Fruit fly (Drosophila melanogaster): ENCODE measurements around the gene alph.

alph gene

DNA sequence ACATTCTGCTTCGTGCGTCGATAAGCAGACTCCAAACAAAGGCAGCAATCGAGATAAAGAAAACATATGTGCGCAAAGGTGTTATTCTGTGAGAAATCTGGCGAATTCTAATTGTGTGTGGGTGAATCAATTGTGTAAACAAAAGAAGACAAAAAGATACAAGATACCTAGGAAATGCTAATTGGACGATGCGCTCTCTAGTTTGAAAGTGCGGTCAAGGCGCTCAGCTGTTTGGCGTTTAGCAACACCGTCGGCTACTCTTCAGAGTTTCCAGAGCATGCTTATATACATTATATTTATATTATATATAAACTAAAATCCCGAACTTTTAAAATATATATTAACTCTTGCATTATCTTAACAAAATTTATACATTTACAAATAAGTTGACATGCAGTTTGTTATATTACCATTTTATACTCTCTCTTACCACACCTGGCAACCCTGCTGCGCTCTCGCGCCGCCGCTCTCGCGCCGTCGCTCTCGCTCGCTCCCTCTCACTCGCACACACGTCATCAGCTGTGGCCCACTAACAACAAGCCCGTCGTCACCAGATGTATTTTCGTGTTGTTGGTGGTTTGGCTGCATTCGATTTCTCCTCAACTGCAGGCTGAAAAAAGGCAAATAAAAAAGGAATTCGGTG is 27.0 kb downstream of the alph start, which contains the start of gene CG1907 (continued):
- TF ChIP-seq CG6808 (GFP tag; optimal IDR thresholded peaks at IDR 0.05) (peak; percentile 95), spab (GFP tag; optimal IDR thresholded peaks at IDR 0.05) (peak; percentile 95), Sox102F (GFP tag; optimal IDR thresholded peaks at IDR 0.05) (peak; percentile 93), Gug (GFP tag; IDR thresholded peaks at IDR 0.05) (peak; percentile 98), OdsH (GFP tag; optimal IDR thresholded peaks at IDR 0.05) (peak; percentile 97), Met (GFP tag; optimal IDR thresholded peaks at IDR 0.05) (peak; percentile 93), Ets21C (GFP tag; optimal IDR thresholded peaks at IDR 0.05) (peak; percentile 85), CG11762 (GFP tag; optimal IDR thresholded peaks at IDR 0.05; ENCODE audit: insufficient read depth) (peak; percentile 97), Eip93F (GFP tag; optimal IDR thresholded peaks at IDR 0.05) (peak; percentile 88), CG10669 (GFP tag; optimal IDR thresholded peaks at IDR 0.05) (peak; percentile 95), Lpt (GFP tag; optimal IDR thresholded peaks at IDR 0.05) (peak; percentile 97), CG15336 (GFP tag; IDR thresholded peaks at IDR 0.05) (peak; percentile 98), acj6 (GFP tag; optimal IDR thresholded peaks at IDR 0.05) (peak; percentile 97), CG11294 (GFP tag; IDR thresholded peaks at IDR 0.05) (peak; percentile 96), CG6276 (GFP tag; optimal IDR thresholded peaks at IDR 0.05) (peak; percentile 96), CG11902 (GFP tag; optimal IDR thresholded peaks at IDR 0.05) (peak; percentile 95), cyc (GFP tag; optimal IDR thresholded peaks at IDR 0.05) (peak; percentile 95), Hr38 (GFP tag; optimal IDR thresholded peaks at IDR 0.05) (no peak), CG3919 (GFP tag; optimal IDR thresholded peaks at IDR 0.05) (peak; percentile 98)

DNA sequence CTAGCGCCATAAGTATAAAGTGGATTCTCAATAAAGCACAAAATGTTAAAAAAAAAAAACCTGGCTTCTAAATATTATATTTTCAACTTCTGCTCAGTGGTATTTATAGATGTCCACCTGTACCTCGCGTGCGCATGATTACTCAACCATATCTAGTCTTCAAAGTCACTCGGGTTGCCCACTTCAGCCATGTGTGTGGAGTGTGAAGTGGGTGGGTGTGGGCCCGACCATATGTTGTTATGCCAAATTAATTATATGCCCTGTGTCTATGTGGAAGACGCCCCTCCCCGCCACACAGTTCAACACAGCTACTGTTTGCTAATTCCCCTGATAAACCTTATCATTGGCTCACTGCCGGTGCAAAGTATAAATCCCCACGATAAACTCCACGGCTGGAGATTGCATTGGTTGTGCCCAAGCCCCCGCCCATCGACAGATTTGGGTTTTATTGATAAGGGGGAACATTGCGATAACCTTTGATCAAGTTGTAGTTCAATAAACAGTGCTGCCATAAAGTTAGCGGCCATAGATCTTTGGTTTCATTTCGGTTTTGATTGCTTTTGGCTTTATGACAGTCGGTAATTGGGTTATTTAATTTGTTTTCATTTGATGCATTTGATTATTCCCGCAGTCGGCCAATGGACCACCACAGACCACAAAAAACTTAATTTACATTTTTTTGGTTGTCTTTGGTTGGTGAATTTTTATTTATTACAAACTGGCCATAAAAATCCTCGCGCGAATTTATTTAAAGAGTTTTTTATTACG is 29.3 kb downstream of the alph start:
- TF ChIP-seq ss (GFP tag; optimal IDR thresholded peaks at IDR 0.05) (peak in 1 of 2 experiments; percentile 18), CG31627 (GFP tag; optimal IDR thresholded peaks at IDR 0.05) (no peak), Hr39 (GFP tag; optimal IDR thresholded peaks at IDR 0.05) (peak; percentile 2), CG16779 (tag; optimal IDR thresholded peaks at IDR 0.05) (no peak), acj6 (GFP tag; optimal IDR thresholded peaks at IDR 0.05) (no peak), fkh (GFP tag; optimal IDR thresholded peaks at IDR 0.05) (peak; percentile 20), CG15336 (GFP tag; IDR thresholded peaks at IDR 0.05) (no peak), eg (GFP tag; IDR thresholded peaks at IDR 0.05) (no peak), svp (GFP tag) (peak; percentile 99), vri (GFP tag; optimal IDR thresholded peaks at IDR 0.05) (peak; percentile 50), CG10669 (GFP tag; optimal IDR thresholded peaks at IDR 0.05) (no peak)

dm6 chr3R:29625883-29626282 is 34.3 kb downstream of the alph start:
- TF ChIP-seq svp (GFP tag) = peak; percentile 19
- TF ChIP-seq CG32006 (GFP tag; optimal IDR thresholded peaks at IDR 0.05) = peak; percentile 12
- peak; percentile 22 for TF ChIP-seq OdsH (GFP tag; optimal IDR thresholded peaks at IDR 0.05)
- TF ChIP-seq CG10669 (GFP tag; optimal IDR thresholded peaks at IDR 0.05) = peak; percentile 40
- TF ChIP-seq Sox102F (GFP tag; optimal IDR thresholded peaks at IDR 0.05) = peak; percentile 23
- TF ChIP-seq Eip75B (GFP tag; optimal IDR thresholded peaks at IDR 0.05) = peak; percentile 24
- TF ChIP-seq pdm3 (GFP tag; optimal IDR thresholded peaks at IDR 0.05) = peak; percentile 32
- peak; percentile 13 for TF ChIP-seq Met (GFP tag; optimal IDR thresholded peaks at IDR 0.05)
- TF ChIP-seq fd59A (GFP tag; optimal IDR thresholded peaks at IDR 0.05) = no peak
- no peak for TF ChIP-seq fd85E (GFP tag; optimal IDR thresholded peaks at IDR 0.05)
- TF ChIP-seq CG11294 (GFP tag; IDR thresholded peaks at IDR 0.05) = 0 out of 2 replicates have a peak, but pooled peaks have one; percentile 17
- no peak for TF ChIP-seq CG11762 (GFP tag; optimal IDR thresholded peaks at IDR 0.05; ENCODE audit: insufficient read depth)
- 0 out of 3 replicates have a peak, but pooled peaks have one; percentile 36 for TF ChIP-seq eg (GFP tag; IDR thresholded peaks at IDR 0.05)
- peak; percentile 19 for TF ChIP-seq Hr4 (GFP tag; optimal IDR thresholded peaks at IDR 0.05)
- peak; percentile 16 for TF ChIP-seq CG8632 (GFP tag; optimal IDR thresholded peaks at IDR 0.05)
- TF ChIP-seq CG6163 (GFP tag; IDR thresholded peaks at IDR 0.05) = peak; percentile 52; the same call in 2 of the 3 replicates
- no peak for TF ChIP-seq Blimp-1 (GFP tag; optimal IDR thresholded peaks at IDR 0.05)
- TF ChIP-seq CG3032 (tag; optimal IDR thresholded peaks at IDR 0.05) = no peak
- TF ChIP-seq CG31627 (GFP tag; optimal IDR thresholded peaks at IDR 0.05) = peak; percentile 49
- no peak for TF ChIP-seq esn (GFP tag; optimal IDR thresholded peaks at IDR 0.05)
- TF ChIP-seq Smox (GFP tag; optimal IDR thresholded peaks at IDR 0.05) = peak; percentile 26
- no peak for TF ChIP-seq dac (GFP tag; optimal IDR thresholded peaks at IDR 0.05)
- TF ChIP-seq CG6808 (GFP tag; optimal IDR thresholded peaks at IDR 0.05) = no peak
- TF ChIP-seq CG1621 (tag; optimal IDR thresholded peaks at IDR 0.05) = peak; percentile 27
- peak; percentile 55 for TF ChIP-seq Eip78C (GFP tag)
- peak; percentile 25 for TF ChIP-seq spab (GFP tag; optimal IDR thresholded peaks at IDR 0.05)
- TF ChIP-seq CG10631 (GFP tag; optimal IDR thresholded peaks at IDR 0.05) = peak; percentile 30
- TF ChIP-seq CG34406 (GFP tag; optimal IDR thresholded peaks at IDR 0.05) = peak; percentile 16
- TF ChIP-seq Gug (GFP tag; IDR thresholded peaks at IDR 0.05) = peak; percentile 27; the same call in 1 of the 2 replicates

Data from whole organism, prepupa.